Fruit fly (Drosophila melanogaster) whole organism, prepupa: ENCODE data around the gene Tsp2A.

Source experiments
- CG11902 ChIP-seq: fragments of 200-800 bp; sonication (Bioruptor generic); optimal IDR thresholded peaks from 3 replicates; lab custom pipeline; 2016; ENCODE audit warnings: missing biosample characterization, missing genetic modification characterization
- CG8632 ChIP-seq: fragments of 200-800 bp; sonication (Bioruptor generic); optimal IDR thresholded peaks from 3 replicates; lab custom pipeline; 2016; ENCODE audit warnings: missing biosample characterization, missing genetic modification characterization
- Eip78C ChIP-seq: fragments of 200-800 bp; sonication (Bioruptor generic); peaks from one replicate; lab custom pipeline; 2016; ENCODE audit warnings: missing biosample characterization, missing genetic modification characterization
- acj6 ChIP-seq: fragments of 200-800 bp; sonication (Bioruptor generic); optimal IDR thresholded peaks from 3 replicates; lab custom pipeline; 2016; ENCODE audit warnings: missing biosample characterization, missing genetic modification characterization

dm6 chrX:1346256-1346655, at the start of gene Tsp2A:
- TF ChIP-seq CG11902, result no peak
- no peak for TF ChIP-seq Eip78C (GFP tag; lab: Kevin White, UChicago)
- no peak for TF ChIP-seq CG8632 (GFP tag; lab: Kevin White, UChicago)
- no peak for TF ChIP-seq acj6
